Worm (Caenorhabditis elegans): Measurements from ENCODE around the gene Y41D4A.1.

Y41D4A.1 gene

ce11 chrIV:1804613-1805012, 32.7 kb downstream of the Y41D4A.1 start:
- no peak for TF ChIP-seq ceh-14 (tag; optimal IDR thresholded peaks at IDR 0.05)
- TF ChIP-seq ref-2 (tag; optimal IDR thresholded peaks at IDR 0.05): no peak
- no peak for TF ChIP-seq ceh-2 (tag; optimal IDR thresholded peaks at IDR 0.05)
- TF ChIP-seq syd-9 (tag; optimal IDR thresholded peaks at IDR 0.05): no peak
- no peak for TF ChIP-seq T23F11.4 (GFP tag; optimal IDR thresholded peaks at IDR 0.05)
- no peak for TF ChIP-seq unc-3 (GFP tag; conservative IDR thresholded peaks at IDR 0.05)
- TF ChIP-seq unc-3 (tag; optimal IDR thresholded peaks at IDR 0.05): no peak
- TF ChIP-seq lin-11 (tag; optimal IDR thresholded peaks at IDR 0.05): no peak
- no peak for TF ChIP-seq dve-1 (tag; optimal IDR thresholded peaks at IDR 0.05)
- TF ChIP-seq unc-86 (tag; optimal IDR thresholded peaks at IDR 0.05): no peak
- TF ChIP-seq ama-1 (optimal IDR thresholded peaks at IDR 0.05): no peak
- no peak for TF ChIP-seq elt-2 (tag; optimal IDR thresholded peaks at IDR 0.05)
- TF ChIP-seq gmeb-2 (tag; optimal IDR thresholded peaks at IDR 0.05): no peak
- TF ChIP-seq K09A11.1 (tag; optimal IDR thresholded peaks at IDR 0.05; ENCODE audit: insufficient read depth): no peak
- TF ChIP-seq zip-5 (tag; optimal IDR thresholded peaks at IDR 0.05): no peak
- no peak for TF ChIP-seq hlh-6 (tag; optimal IDR thresholded peaks at IDR 0.05)
- TF ChIP-seq ceh-18 (tag; optimal IDR thresholded peaks at IDR 0.05): no peak
- no peak for TF ChIP-seq pat-9 (tag; optimal IDR thresholded peaks at IDR 0.05)
- no peak for TF ChIP-seq fkh-6 (tag; optimal IDR thresholded peaks at IDR 0.05)

ce11 chrIV:1813869-1814268, 41.9 kb downstream of the Y41D4A.1 start:
- TF ChIP-seq sox-4 (tag; optimal IDR thresholded peaks at IDR 0.05) (no peak), ceh-34 (tag; optimal IDR thresholded peaks at IDR 0.05) (no peak), ceh-31 (tag; optimal IDR thresholded peaks at IDR 0.05) (no peak), F13H6.1 (tag; optimal IDR thresholded peaks at IDR 0.05) (no peak), ceh-19 (GFP tag; optimal IDR thresholded peaks at IDR 0.05) (no peak), elt-4 (tag; optimal IDR thresholded peaks at IDR 0.05) (no peak), unc-55 (GFP tag; optimal IDR thresholded peaks at IDR 0.05) (no peak), ets-4 (tag; optimal IDR thresholded peaks at IDR 0.05) (no peak), K09A11.1 (tag; optimal IDR thresholded peaks at IDR 0.05; ENCODE audit: insufficient read depth) (no peak), nfya-1 (tag; optimal IDR thresholded peaks at IDR 0.05) (no peak), hlh-30 (tag; optimal IDR thresholded peaks at IDR 0.05; ENCODE audit: insufficient read depth) (no peak), C08G9.2 (tag; optimal IDR thresholded peaks at IDR 0.05) (no peak), pha-4 (tag; optimal IDR thresholded peaks at IDR 0.05) (no peak), ama-1 (optimal IDR thresholded peaks at IDR 0.05) (no peak), eyg-1 (tag; optimal IDR thresholded peaks at IDR 0.05) (no peak), hlh-13 (GFP tag; optimal IDR thresholded peaks at IDR 0.05) (no peak)

- peak; percentile 32 for TF ChIP-seq unc-42 (tag; optimal IDR thresholded peaks at IDR 0.05)
- TF ChIP-seq ceh-45 (GFP tag; IDR thresholded peaks at IDR 0.05): no peak
- peak; percentile 17 for TF ChIP-seq tbx-2 (tag; optimal IDR thresholded peaks at IDR 0.05)
- no peak for TF ChIP-seq ceh-14 (tag; optimal IDR thresholded peaks at IDR 0.05)
Measured at ce11 chrIV:1814764-1815518, 43.0 kb downstream of the Y41D4A.1 start, which contains the start of gene snn-1. snn-1 (minus strand) TSS chrIV:1815118.

- TF ChIP-seq nhr-232 (tag; optimal IDR thresholded peaks at IDR 0.05) (no peak), ceh-30 (tag; optimal IDR thresholded peaks at IDR 0.05) (no peak), ceh-31 (tag; optimal IDR thresholded peaks at IDR 0.05) (peak; percentile 11), lim-6 (tag; optimal IDR thresholded peaks at IDR 0.05) (no peak), ama-1 (optimal IDR thresholded peaks at IDR 0.05) (no peak), hlh-8 (tag; optimal IDR thresholded peaks at IDR 0.05) (no peak), mec-3 (tag; optimal IDR thresholded peaks at IDR 0.05; ENCODE audit: borderline replicate concordance) (no peak), unc-42 (tag; optimal IDR thresholded peaks at IDR 0.05) (peak; percentile 73), pqm-1 (tag; optimal IDR thresholded peaks at IDR 0.05) (no peak), pha-4 (tag; optimal IDR thresholded peaks at IDR 0.05) (no peak), ceh-14 (tag; optimal IDR thresholded peaks at IDR 0.05) (no peak), rnt-1 (tag; optimal IDR thresholded peaks at IDR 0.05) (no peak)
Measured at ce11 chrIV:1816238-1816637, 44.3 kb downstream of the Y41D4A.1 start.

Measured in whole organism, late embryonic.